Worm (Caenorhabditis elegans) whole organism, young adult: ENCODE measurements around the gene M03C11.6.

Experiments
- F22D6.2 ChIP-seq: sonication (generic microtip); optimal IDR thresholded peaks from 2 replicates; lab custom pipeline; 2016; ENCODE audit warnings: mild to moderate bottlenecking, missing genetic modification characterization, missing compliant biosample characterization
- F39B2.1 ChIP-seq: fragments of 200-800 bp; sonication (Bioruptor generic); IDR thresholded peaks from 2 replicates; pipeline ENCODE4 v1.3.6; 2022; ENCODE audit warnings: missing genetic modification reagents, missing genetic modification characterization, missing compliant biosample characterization
- K12H6.12 ChIP-seq: fragments of 200-800 bp; sonication (Bioruptor generic); optimal IDR thresholded peaks from 2 replicates; lab custom pipeline; 2018; ENCODE audit warnings: mild to moderate bottlenecking, missing genetic modification characterization, missing compliant biosample characterization
- T26A5.8 ChIP-seq: sonication (generic microtip); optimal IDR thresholded peaks from 2 replicates; lab custom pipeline; 2016; ENCODE audit warnings: missing genetic modification characterization, missing compliant biosample characterization
- Y53G8AR.9 ChIP-seq: fragments of 200-800 bp; sonication (Bioruptor generic); conservative IDR thresholded peaks from 2 replicates; pipeline ENCODE4 v1.3.6; 2022; ENCODE audit warnings: missing genetic modification reagents, missing genetic modification characterization, missing compliant biosample characterization
- Y56A3A.18 ChIP-seq: fragments of 200-800 bp; sonication (Bioruptor generic); IDR thresholded peaks from 2 replicates; pipeline ENCODE4 v1.3.6; 2022; ENCODE audit warnings: missing genetic modification reagents, missing genetic modification characterization, missing compliant biosample characterization
- aptf-2 ChIP-seq: fragments of 200-800 bp; sonication (Bioruptor generic); conservative IDR thresholded peaks from 2 replicates; pipeline ENCODE4 v1.3.6; 2022; ENCODE audit warnings: missing genetic modification reagents, missing genetic modification characterization, missing compliant biosample characterization
- athp-1 ChIP-seq: sonication (generic microtip); optimal IDR thresholded peaks from 2 replicates; lab custom pipeline; 2017; ENCODE audit warnings: mild to moderate bottlenecking, missing genetic modification characterization, missing compliant biosample characterization
- attf-5 ChIP-seq: fragments of 200-800 bp; sonication (Bioruptor generic); optimal IDR thresholded peaks from 2 replicates; lab custom pipeline; 2018; ENCODE audit warnings: mild to moderate bottlenecking, missing genetic modification characterization, missing compliant biosample characterization
- cebp-1 ChIP-seq, 2 experiments: fragments of 200-800 bp in 1 of 2; sonication (Bioruptor generic) in 1 of 2; sonication (generic microtip) in 1 of 2; IDR thresholded peaks in 1 of 2; optimal IDR thresholded peaks in 1 of 2; 2 replicates each; pipeline versions ENCODE4 v1.3.6 to Lab custom; 2017 to 2022; ENCODE audit warnings: missing compliant biosample characterization in 2 of 2, missing genetic modification characterization in 2 of 2, mild to moderate bottlenecking in 1 of 2, missing genetic modification reagents in 1 of 2, moderate library complexity in 1 of 2
- cebp-2 ChIP-seq: fragments of 200-800 bp; sonication (Bioruptor generic); IDR thresholded peaks from 2 replicates; pipeline ENCODE4 v1.3.6; 2022; ENCODE audit warnings: missing genetic modification characterization, missing compliant biosample characterization
- ceh-58 ChIP-seq: fragments of 200-800 bp; sonication (Bioruptor generic); IDR thresholded peaks from 2 replicates; pipeline ENCODE4 v1.3.6; 2022; ENCODE audit warnings: missing genetic modification characterization, missing compliant biosample characterization
- chd-7 ChIP-seq: sonication (generic microtip); optimal IDR thresholded peaks from 2 replicates; lab custom pipeline; 2016; ENCODE audit warnings: mild to moderate bottlenecking, missing genetic modification characterization, moderate library complexity, missing compliant biosample characterization
- dpff-1 ChIP-seq: sonication (generic microtip); optimal IDR thresholded peaks from 2 replicates; lab custom pipeline; 2017; ENCODE audit warnings: mild to moderate bottlenecking, missing genetic modification characterization, missing compliant biosample characterization
- egrh-3 ChIP-seq: fragments of 200-800 bp; sonication (Bioruptor generic); IDR thresholded peaks from 2 replicates; pipeline ENCODE4 v1.3.6; 2022; ENCODE audit warnings: missing genetic modification reagents, missing genetic modification characterization, missing compliant biosample characterization
- ets-4 ChIP-seq: fragments of 200-800 bp; sonication (Bioruptor generic); optimal IDR thresholded peaks from 2 replicates; lab custom pipeline; 2018; ENCODE audit warnings: mild to moderate bottlenecking, missing genetic modification characterization, missing compliant biosample characterization
- hmg-1.2 ChIP-seq: fragments of 200-800 bp; sonication (Bioruptor generic); IDR thresholded peaks from 2 replicates; pipeline ENCODE4 v1.3.6; 2022; ENCODE audit warnings: missing genetic modification reagents, missing genetic modification characterization, missing compliant biosample characterization
- hmg-20 ChIP-seq: fragments of 200-800 bp; sonication (Bioruptor generic); IDR thresholded peaks from 2 replicates; pipeline ENCODE4 v1.3.6; 2022; ENCODE audit warnings: missing genetic modification reagents, missing genetic modification characterization, missing compliant biosample characterization
- hrde-1 ChIP-seq: sonication (generic microtip); optimal IDR thresholded peaks from 2 replicates; lab custom pipeline; 2016; ENCODE audit warnings: missing genetic modification characterization, mild to moderate bottlenecking, missing compliant biosample characterization, moderate library complexity, missing genotype, missing genetic modification reagents, borderline replicate concordance
- hsf-1 ChIP-seq: fragments of 200-800 bp; sonication (Bioruptor generic); IDR thresholded peaks from 2 replicates; pipeline ENCODE4 v1.3.6; 2022; ENCODE audit warnings: missing genetic modification reagents, missing genetic modification characterization, missing compliant biosample characterization
- mcd-1 ChIP-seq: fragments of 200-800 bp; sonication (Bioruptor generic); IDR thresholded peaks from 2 replicates; pipeline ENCODE4 v1.3.6; 2022; ENCODE audit warnings: missing genetic modification reagents, missing genetic modification characterization, missing compliant biosample characterization
- nfya-1 ChIP-seq: sonication (generic microtip); optimal IDR thresholded peaks from 2 replicates; lab custom pipeline; 2017; ENCODE audit warnings: antibody characterized with exemption, missing compliant biosample characterization, missing genetic modification characterization, borderline replicate concordance; ENCODE audit not compliant: insufficient read depth
- nhr-90 ChIP-seq: sonication (generic microtip); optimal IDR thresholded peaks from 2 replicates; lab custom pipeline; 2016; ENCODE audit warnings: missing genotype, mild to moderate bottlenecking, missing genetic modification characterization, missing compliant biosample characterization
- repo-1 ChIP-seq: sonication (generic microtip); optimal IDR thresholded peaks from 2 replicates; lab custom pipeline; 2017; ENCODE audit warnings: mild to moderate bottlenecking, missing genetic modification characterization, missing compliant biosample characterization
- snpc-1.3 ChIP-seq: sonication (generic microtip); optimal IDR thresholded peaks from 2 replicates; lab custom pipeline; 2017; ENCODE audit warnings: missing genetic modification characterization, mild to moderate bottlenecking, missing compliant biosample characterization, antibody characterized with exemption, moderate library complexity, missing genotype, missing genetic modification reagents; ENCODE audit not compliant: insufficient read depth
- tbx-9 ChIP-seq: sonication (generic microtip); optimal IDR thresholded peaks from 2 replicates; lab custom pipeline; 2016; ENCODE audit warnings: borderline replicate concordance, missing genetic modification characterization, inconsistent platforms, missing compliant biosample characterization
- tlf-1 ChIP-seq: fragments of 200-800 bp; sonication (Bioruptor generic); optimal IDR thresholded peaks from 2 replicates; lab custom pipeline; 2018; ENCODE audit warnings: mild to moderate bottlenecking, missing genetic modification characterization, missing compliant biosample characterization
- unc-130 ChIP-seq: sonication (generic microtip); optimal IDR thresholded peaks from 2 replicates; lab custom pipeline; 2016; ENCODE audit warnings: missing genetic modification reagents, missing genetic modification characterization, missing compliant biosample characterization
- zfh-2 ChIP-seq: fragments of 200-800 bp; sonication (Bioruptor generic); conservative IDR thresholded peaks from 2 replicates; pipeline ENCODE4 v1.3.6; 2022; ENCODE audit warnings: missing genetic modification reagents, missing genetic modification characterization, missing compliant biosample characterization
- zim-3 ChIP-seq: sonication (generic microtip); optimal IDR thresholded peaks from 2 replicates; lab custom pipeline; 2017; ENCODE audit warnings: mild to moderate bottlenecking, missing genetic modification characterization, moderate library complexity, missing compliant biosample characterization
- ztf-18 ChIP-seq: sonication (generic microtip); optimal IDR thresholded peaks from 2 replicates; lab custom pipeline; 2016; ENCODE audit warnings: missing genotype, mild to moderate bottlenecking, missing genetic modification characterization, missing compliant biosample characterization
- ztf-25 ChIP-seq: fragments of 200-800 bp; sonication (Bioruptor generic); IDR thresholded peaks from 2 replicates; pipeline ENCODE4 v1.3.6; 2022; ENCODE audit warnings: missing genetic modification reagents, missing genetic modification characterization, missing compliant biosample characterization
- ztf-28 ChIP-seq: fragments of 200-800 bp; sonication (Bioruptor generic); IDR thresholded peaks from 2 replicates; pipeline ENCODE4 v1.3.6; 2022; ENCODE audit warnings: missing genetic modification reagents, missing genetic modification characterization, missing compliant biosample characterization
- ztf-3 ChIP-seq: fragments of 200-800 bp; sonication (Bioruptor generic); optimal IDR thresholded peaks from 2 replicates; lab custom pipeline; 2018; ENCODE audit warnings: mild to moderate bottlenecking, missing genetic modification characterization, missing compliant biosample characterization

M03C11.6 gene

DNA sequence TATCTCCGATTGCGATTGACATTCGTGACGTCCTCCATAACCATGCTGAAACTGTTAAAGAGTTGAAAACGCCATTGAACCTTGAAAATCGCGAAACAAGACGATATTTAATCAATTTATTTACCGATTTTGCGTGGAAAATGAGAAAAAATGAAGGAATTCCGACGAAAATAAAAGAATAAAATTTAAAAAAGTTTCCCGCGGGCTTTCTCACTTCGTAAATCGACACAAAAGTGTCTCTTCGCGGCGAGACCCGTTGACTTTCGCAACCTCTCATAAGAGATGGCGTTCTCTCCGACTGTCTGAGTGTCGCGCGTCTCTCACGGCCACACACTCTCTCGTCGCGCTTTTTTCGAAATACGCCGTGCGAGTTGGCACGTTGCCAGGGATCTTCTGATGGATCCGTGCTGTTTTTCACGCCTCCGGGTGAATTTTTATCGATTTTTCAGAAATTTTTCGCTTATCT, 16.6 kb downstream of the M03C11.6 start, which contains the start of gene hat-1 (continued):
- TF ChIP-seq ztf-18 (tag; lab: Kevin White, UChicago) = peak; percentile 82
- no peak for TF ChIP-seq tbx-9 (tag; lab: Kevin White, UChicago)
- TF ChIP-seq mcd-1 (GFP tag; lab: Robert Waterston, UW) = peak; percentile 97
- TF ChIP-seq zim-3 (tag; lab: Kevin White, UChicago) = peak; percentile 16
- peak; percentile 63 for TF ChIP-seq F22D6.2 (tag; lab: Kevin White, UChicago)
- TF ChIP-seq ztf-28 (GFP tag; lab: Robert Waterston, UW) = peak; percentile 82
- TF ChIP-seq nhr-90 (tag; lab: Kevin White, UChicago) = no peak
- TF ChIP-seq dpff-1 = no peak
- no peak for TF ChIP-seq cebp-2
- peak; percentile 96 for TF ChIP-seq tlf-1 (GFP tag; lab: Kevin White, UChicago)
- TF ChIP-seq T26A5.8 (tag; lab: Kevin White, UChicago) = no peak

DNA sequence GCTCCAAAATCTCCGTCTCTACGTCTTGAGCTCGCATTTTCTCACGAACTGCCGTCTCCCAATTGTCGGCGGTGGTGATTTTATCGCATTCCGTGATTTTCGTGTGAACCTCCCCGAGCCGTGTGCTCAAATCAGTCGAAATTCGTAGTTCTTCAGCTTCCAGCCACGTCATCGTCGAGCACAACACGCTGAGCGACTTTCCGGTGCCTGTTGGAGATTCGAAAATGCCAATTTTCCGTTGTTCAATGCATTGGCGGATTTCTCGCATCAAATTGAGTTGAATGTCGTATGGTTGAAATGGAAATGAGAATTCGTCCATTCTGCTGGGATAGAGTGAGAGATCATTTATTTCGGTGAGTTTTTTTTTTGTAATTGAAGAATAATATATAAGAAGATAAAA, 18.9 kb downstream of the M03C11.6 start, which contains the start of the genes M03C11.3 and chl-1:
TSS of gene M03C11.3 (plus strand) at position 153 of the 400 bp plus-strand sequence.
TSS of gene chl-1 (minus strand) at position 323 of the 400 bp plus-strand sequence.
- TF ChIP-seq aptf-2 (GFP tag; lab: Robert Waterston, UW) = no peak
- TF ChIP-seq Y56A3A.18 (GFP tag; lab: Robert Waterston, UW) = peak; percentile 51; the same call in 1 of the 2 replicates
- TF ChIP-seq zfh-2 (GFP tag; lab: Robert Waterston, UW) = peak; percentile 38; the same call in 1 of the 2 replicates
- TF ChIP-seq chd-7 (tag; lab: Kevin White, UChicago) = peak; percentile 16

- TF ChIP-seq K12H6.12 (tag; lab: Kevin White, UChicago) (no peak), egrh-3 (GFP tag; lab: Robert Waterston, UW) (peak; percentile 32; the same call in 1 of the 2 replicates), ceh-58 (GFP tag; lab: Robert Waterston, UW) (0 out of 2 replicates have a peak, but pooled peaks have one; percentile 18), snpc-1.3 (tag; lab: Kevin White, UChicago) (no peak), cebp-1 (GFP tag; IDR thresholded peaks at IDR 0.05; lab: Robert Waterston, UW) (no peak), cebp-1 (tag; optimal IDR thresholded peaks at IDR 0.05; lab: Kevin White, UChicago) (no peak), hrde-1 (tag; lab: Kevin White, UChicago) (no peak), zfh-2 (GFP tag; lab: Robert Waterston, UW) (peak; percentile 61), F39B2.1 (GFP tag; lab: Robert Waterston, UW) (no peak)
Observed at ce11 chrIII:10398919-10399318, 24.9 kb downstream of the M03C11.6 start.

DNA sequence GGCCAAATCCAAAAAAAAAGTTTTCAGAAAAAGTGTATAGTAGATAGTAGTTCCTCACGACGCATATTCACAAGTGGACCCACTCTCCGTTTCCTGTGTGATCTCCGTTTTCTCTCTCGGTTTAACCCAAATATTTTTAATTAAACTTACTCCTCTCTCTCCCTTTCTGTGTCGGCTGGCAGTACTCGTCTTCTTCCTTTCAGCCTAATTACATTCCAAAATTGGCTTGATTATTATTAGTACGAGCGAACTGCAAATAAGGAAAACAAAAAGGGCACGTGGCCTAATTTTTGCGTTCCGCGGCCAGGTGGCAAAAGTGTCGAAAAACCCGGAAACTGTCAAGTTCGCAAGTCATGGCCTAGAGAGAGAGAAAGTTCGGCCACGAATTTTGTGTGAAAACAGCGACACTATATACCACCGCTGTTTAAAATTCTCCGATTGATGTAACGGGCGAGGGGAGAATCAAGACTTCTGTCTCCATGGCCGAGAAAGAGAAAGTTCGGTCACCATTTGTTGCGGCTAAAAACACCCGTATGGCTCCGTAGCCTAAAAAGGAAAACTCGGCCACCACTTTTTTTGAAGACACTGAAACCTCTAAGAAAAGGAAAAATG, 26.8 kb downstream of the M03C11.6 start:
- TF ChIP-seq nfya-1 (no peak), hsf-1 (GFP tag; lab: Robert Waterston, UW) (no peak), repo-1 (tag; lab: Kevin White, UChicago) (no peak), ztf-3 (GFP tag; lab: Kevin White, UChicago) (no peak), attf-5 (GFP tag; lab: Kevin White, UChicago) (no peak), ets-4 (GFP tag; lab: Kevin White, UChicago) (no peak), ztf-25 (GFP tag; lab: Robert Waterston, UW) (no peak), tlf-1 (GFP tag; lab: Kevin White, UChicago) (no peak), hmg-20 (GFP tag; lab: Robert Waterston, UW) (no peak), hmg-1.2 (GFP tag; lab: Robert Waterston, UW) (no peak), mcd-1 (GFP tag; lab: Robert Waterston, UW) (no peak), athp-1 (no peak), unc-130 (GFP tag; lab: Kevin White, UChicago) (no peak), Y53G8AR.9 (GFP tag; lab: Robert Waterston, UW) (no peak)
